Worm (Caenorhabditis elegans) whole organism, late embryonic: ENCODE measurements around the gene acr-14.

Experiments used
- C38D4.7 ChIP-seq: fragments of 200-800 bp; sonication (Bioruptor generic); optimal IDR thresholded peaks from 2 replicates; lab custom pipeline; 2018; ENCODE audit warnings: mild to moderate bottlenecking, missing genetic modification characterization, moderate library complexity, missing compliant biosample characterization
- K02D7.2 ChIP-seq: sonication (generic microtip); optimal IDR thresholded peaks from 2 replicates; lab custom pipeline; 2017; ENCODE audit warnings: mild to moderate bottlenecking, missing genetic modification characterization, missing compliant biosample characterization
- Y22D7AL.16 ChIP-seq: sonication (generic microtip); optimal IDR thresholded peaks from 2 replicates; lab custom pipeline; 2016; ENCODE audit warnings: missing genetic modification characterization, missing compliant biosample characterization
- ama-1 ChIP-seq: fragments of 150-350 bp; optimal IDR thresholded peaks from 2 replicates; lab custom pipeline; 2014
- ceh-9 ChIP-seq: sonication (generic microtip); optimal IDR thresholded peaks from 2 replicates; lab custom pipeline; 2016; ENCODE audit warnings: mild to moderate bottlenecking, missing genetic modification characterization, inconsistent platforms, missing compliant biosample characterization
- dve-1 ChIP-seq: sonication (generic microtip); optimal IDR thresholded peaks from 2 replicates; lab custom pipeline; 2017; ENCODE audit warnings: antibody characterized with exemption, mild to moderate bottlenecking, missing genetic modification characterization, missing compliant biosample characterization
- nhr-11 ChIP-seq: fragments of 150-350 bp; optimal IDR thresholded peaks from 2 replicates; lab custom pipeline; 2014; ENCODE audit warnings: missing biosample characterization, missing genetic modification characterization
- odd-2 ChIP-seq: sonication (generic microtip); optimal IDR thresholded peaks from 2 replicates; lab custom pipeline; 2017; ENCODE audit warnings: antibody characterized with exemption, mild to moderate bottlenecking, missing genetic modification characterization, missing compliant biosample characterization
- pag-3 ChIP-seq: sonication (generic microtip); optimal IDR thresholded peaks from 2 replicates; lab custom pipeline; 2016; ENCODE audit warnings: missing compliant biosample characterization, missing genetic modification characterization, borderline replicate concordance
- pha-4 ChIP-seq: fragments of 150-350 bp; optimal IDR thresholded peaks from 2 replicates; lab custom pipeline; 2018; ENCODE audit warnings: missing biosample characterization, missing genetic modification reagents, missing genetic modification characterization
- unc-86 ChIP-seq: sonication (generic microtip); optimal IDR thresholded peaks from 2 replicates; lab custom pipeline; 2016; ENCODE audit warnings: missing genetic modification characterization, missing compliant biosample characterization

ce11 chrII:8126617-8127016 lies 50.4 kb downstream of the acr-14 start:
- no peak for TF ChIP-seq pag-3 (tag; lab: Kevin White, UChicago)
- TF ChIP-seq dve-1 (tag; lab: Kevin White, UChicago) = no peak
- no peak for TF ChIP-seq C38D4.7
- TF ChIP-seq pha-4 (tag; lab: Kevin White, UChicago) = no peak
- TF ChIP-seq ama-1 = no peak
- TF ChIP-seq K02D7.2 (tag; lab: Kevin White, UChicago) = no peak
- TF ChIP-seq nhr-11 (tag; lab: Kevin White, UChicago) = no peak
- TF ChIP-seq unc-86 (tag; lab: Kevin White, UChicago) = no peak
- TF ChIP-seq odd-2 (tag; lab: Kevin White, UChicago) = no peak
- no peak for TF ChIP-seq ceh-9 (tag; lab: Kevin White, UChicago)
- TF ChIP-seq Y22D7AL.16 (tag; lab: Kevin White, UChicago) = no peak
